Worm (Caenorhabditis elegans): ENCODE results near the gene nhr-234.
"Not testable (repeated sequence)": the region's sequence is repeated elsewhere in the genome, so short reads cannot be mapped to it uniquely, and the experiment has no call there.

Gene nhr-234

DNA sequence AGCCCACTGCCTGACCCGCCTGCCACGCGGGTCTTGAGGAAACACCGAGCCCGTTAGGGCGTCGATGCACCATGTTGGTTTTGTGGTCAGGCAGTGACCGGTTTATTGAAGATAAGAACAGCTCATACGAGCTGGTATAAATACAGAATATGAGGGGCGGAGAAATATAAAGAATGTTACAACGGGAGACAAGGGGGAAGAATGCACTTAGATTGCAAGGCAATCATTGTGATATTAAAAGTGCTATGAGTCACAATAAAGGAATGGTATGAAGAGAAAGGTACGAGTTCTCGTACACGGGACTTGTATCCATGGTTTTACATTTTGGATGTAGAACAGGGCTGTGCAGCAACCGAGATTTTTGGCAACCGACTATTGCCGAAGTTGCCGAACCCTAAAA lies 12.0 kb upstream of the nhr-234 start, which contains the start of gene Y38E10A.14:
TSS of gene Y38E10A.14 (minus strand) at position 101 of the 400 bp plus-strand sequence.
- TF ChIP-seq ceh-82, nhr-25, nhr-237 (tag; optimal IDR thresholded peaks at IDR 0.05): not testable (repeated sequence)

DNA sequence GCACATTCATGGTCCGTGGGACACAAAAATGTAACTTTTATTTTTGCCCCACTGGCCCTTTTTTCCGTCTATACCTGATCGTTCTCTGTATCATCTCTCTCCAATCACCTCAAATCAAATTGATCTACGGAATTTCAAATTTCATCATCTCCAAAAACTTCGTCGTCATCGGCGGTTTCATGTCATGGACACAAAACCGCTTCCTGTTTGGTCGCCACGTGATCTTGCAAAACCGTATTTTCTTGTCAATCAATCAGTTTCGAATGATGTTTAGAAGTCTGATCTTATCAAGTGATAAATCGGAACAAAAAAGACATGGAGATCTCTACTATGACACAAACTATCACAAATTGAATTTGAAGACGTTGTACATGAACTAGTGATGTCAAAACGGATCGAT lies 10.8 kb upstream of the nhr-234 start:
- TF ChIP-seq aly-2 (tag; optimal IDR thresholded peaks at IDR 0.05), result no peak
- TF ChIP-seq ceh-9 (tag; optimal IDR thresholded peaks at IDR 0.05), result no peak
- TF ChIP-seq elt-3 (tag; optimal IDR thresholded peaks at IDR 0.05), result peak in 2 of 3 experiments; percentile 81 to 87
- peak; percentile 19 for TF ChIP-seq R02D3.7 (tag; optimal IDR thresholded peaks at IDR 0.05)
- TF ChIP-seq unc-62 (GFP tag; optimal IDR thresholded peaks at IDR 0.05), result peak; percentile 46
- peak; percentile 56 for TF ChIP-seq egl-27 (tag; optimal IDR thresholded peaks at IDR 0.05)
- TF ChIP-seq ZK546.5 (tag; optimal IDR thresholded peaks at IDR 0.05), result no peak
- TF ChIP-seq nfya-1 (tag; optimal IDR thresholded peaks at IDR 0.05; ENCODE audit: insufficient read depth), result no peak
- peak; percentile 98 for TF ChIP-seq nhr-23 (tag; optimal IDR thresholded peaks at IDR 0.05)
- no peak for TF ChIP-seq nhr-77 (tag; optimal IDR thresholded peaks at IDR 0.05)
- peak; percentile 98 for TF ChIP-seq nhr-43 (tag; optimal IDR thresholded peaks at IDR 0.05; ENCODE audit: poor library complexity, severe bottlenecking)
- TF ChIP-seq mdl-1 (tag; optimal IDR thresholded peaks at IDR 0.05), result peak; percentile 47
- no peak for TF ChIP-seq mml-1 (tag; optimal IDR thresholded peaks at IDR 0.05)
- peak; percentile 86 for TF ChIP-seq nhr-25 (tag; optimal IDR thresholded peaks at IDR 0.05)
- no peak for TF ChIP-seq egl-5 (tag; optimal IDR thresholded peaks at IDR 0.05)
- TF ChIP-seq ztf-4 (tag; optimal IDR thresholded peaks at IDR 0.05), result no peak

DNA sequence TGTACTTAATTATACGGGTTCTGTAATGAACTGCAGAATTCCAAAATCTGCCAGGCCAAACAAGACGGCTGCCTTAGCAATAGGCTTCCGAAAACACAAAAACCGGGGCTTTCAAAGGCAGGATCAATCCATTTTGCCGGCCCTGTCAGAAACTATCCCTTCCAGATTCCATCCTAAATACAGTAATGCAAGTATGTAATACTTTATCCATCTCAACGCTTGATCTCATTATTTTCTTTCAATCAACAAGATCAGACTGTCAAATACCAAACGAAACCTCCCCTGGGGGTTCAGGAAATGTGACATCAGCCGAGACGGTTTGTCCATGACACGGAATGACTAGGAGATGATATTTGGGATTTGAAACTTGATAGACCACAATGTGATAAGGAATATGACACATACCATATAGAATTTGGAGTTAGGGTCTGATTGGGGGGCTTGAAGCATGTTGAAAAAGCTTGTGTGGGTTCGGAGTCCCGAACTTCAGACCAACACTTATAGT lies 10.3 kb upstream of the nhr-234 start:
- no peak for TF ChIP-seq mml-1 (tag; optimal IDR thresholded peaks at IDR 0.05)
- TF ChIP-seq nhr-67 (tag; optimal IDR thresholded peaks at IDR 0.05), result no peak
- no peak for TF ChIP-seq ceh-9 (tag; optimal IDR thresholded peaks at IDR 0.05)
- no peak for TF ChIP-seq fkh-2 (tag; optimal IDR thresholded peaks at IDR 0.05)
- no peak for TF ChIP-seq nhr-43 (tag; optimal IDR thresholded peaks at IDR 0.05; ENCODE audit: poor library complexity, severe bottlenecking)
- TF ChIP-seq ztf-11 (tag; optimal IDR thresholded peaks at IDR 0.05), result no peak
- TF ChIP-seq nhr-237 (tag; optimal IDR thresholded peaks at IDR 0.05), result no peak
- TF ChIP-seq ama-1 (optimal IDR thresholded peaks at IDR 0.05), result no peak
- no peak for TF ChIP-seq snpc-4 (tag; optimal IDR thresholded peaks at IDR 0.05)
- TF ChIP-seq nhr-28 (tag; optimal IDR thresholded peaks at IDR 0.05), result no peak
- TF ChIP-seq nhr-77 (tag; optimal IDR thresholded peaks at IDR 0.05), result no peak
- TF ChIP-seq sea-2 (GFP tag; optimal IDR thresholded peaks at IDR 0.05), result no peak
- TF ChIP-seq skn-1 (tag; optimal IDR thresholded peaks at IDR 0.05), result no peak
- TF ChIP-seq eor-1 (tag; optimal IDR thresholded peaks at IDR 0.05), result no peak
- no peak for TF ChIP-seq egl-27 (tag; optimal IDR thresholded peaks at IDR 0.05)
- TF ChIP-seq ZK546.5 (tag; optimal IDR thresholded peaks at IDR 0.05), result no peak
- TF ChIP-seq nhr-25 (tag; optimal IDR thresholded peaks at IDR 0.05), result no peak
- no peak for TF ChIP-seq aly-2 (tag; optimal IDR thresholded peaks at IDR 0.05)
- no peak for TF ChIP-seq mdl-1 (tag; optimal IDR thresholded peaks at IDR 0.05)
- no peak for TF ChIP-seq pha-4 (tag; optimal IDR thresholded peaks at IDR 0.05)

DNA sequence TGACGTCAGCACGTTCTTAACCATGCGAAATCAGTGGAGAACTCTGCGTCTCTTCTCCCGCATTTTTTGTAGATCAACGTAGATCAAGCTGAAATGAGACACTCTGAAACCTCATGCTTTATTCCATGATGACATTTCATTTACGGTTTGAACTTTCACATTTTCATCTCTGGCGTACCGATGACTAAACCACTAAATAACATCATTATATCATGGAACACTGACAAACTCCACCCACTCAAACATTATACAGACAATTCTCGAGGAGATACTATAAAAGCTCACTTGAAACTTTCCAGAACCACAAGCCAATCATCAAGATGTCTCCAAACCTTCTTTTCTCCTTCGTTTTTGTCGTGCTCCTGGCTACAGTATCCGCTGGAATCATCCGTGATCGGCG lies 9.6 kb upstream of the nhr-234 start, which contains the start of gene nspe-7:
TSS of gene nspe-7 (plus strand) at position 301 of the 400 bp plus-strand sequence.
- TF ChIP-seq nhr-11 (tag; optimal IDR thresholded peaks at IDR 0.05) (no peak), eor-1 (tag; optimal IDR thresholded peaks at IDR 0.05) (no peak), nhr-25 (tag; optimal IDR thresholded peaks at IDR 0.05) (no peak), nhr-237 (tag; optimal IDR thresholded peaks at IDR 0.05) (no peak), ztf-4 (tag; optimal IDR thresholded peaks at IDR 0.05) (no peak), lsy-12 (tag; optimal IDR thresholded peaks at IDR 0.05) (no peak), daf-12 (tag; optimal IDR thresholded peaks at IDR 0.05) (no peak), sea-2 (GFP tag; optimal IDR thresholded peaks at IDR 0.05) (no peak), lin-39 (tag; optimal IDR thresholded peaks at IDR 0.05) (no peak), nhr-23 (tag; optimal IDR thresholded peaks at IDR 0.05) (no peak), nhr-77 (tag; optimal IDR thresholded peaks at IDR 0.05) (no peak), nhr-43 (tag; optimal IDR thresholded peaks at IDR 0.05; ENCODE audit: poor library complexity, severe bottlenecking) (no peak), elt-1 (tag; optimal IDR thresholded peaks at IDR 0.05) (no peak)

DNA sequence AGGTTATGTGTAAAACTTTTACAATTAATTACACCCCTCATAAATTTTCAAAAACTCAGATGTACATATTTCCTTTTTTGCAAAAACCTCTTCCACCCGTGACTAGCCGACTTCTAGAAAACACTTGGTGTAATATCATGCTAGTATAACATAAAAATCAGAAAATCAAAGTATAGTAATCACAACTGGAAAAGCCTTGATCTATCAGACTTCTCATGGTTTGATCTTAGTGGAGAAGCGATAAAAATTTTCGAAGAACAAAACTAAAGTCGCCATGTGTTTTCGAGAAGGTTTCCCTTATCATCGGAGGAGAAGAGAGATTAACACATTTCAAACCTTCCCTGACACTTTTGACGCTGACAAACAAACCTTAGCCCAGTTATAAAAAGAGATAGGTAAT lies 7.9 kb upstream of the nhr-234 start, which contains the start of gene nspe-5:
TSS of gene nspe-5 (plus strand) at position 301 of the 400 bp plus-strand sequence.
- TF ChIP-seq nfya-1 (tag; optimal IDR thresholded peaks at IDR 0.05; ENCODE audit: insufficient read depth), result no peak
- no peak for TF ChIP-seq snpc-4 (tag; optimal IDR thresholded peaks at IDR 0.05)
- TF ChIP-seq nhr-237 (tag; optimal IDR thresholded peaks at IDR 0.05), result no peak
- peak; percentile 9 for TF ChIP-seq nhr-25 (tag; optimal IDR thresholded peaks at IDR 0.05)
- TF ChIP-seq hmg-11 (tag; optimal IDR thresholded peaks at IDR 0.05), result no peak
- TF ChIP-seq fkh-2 (tag; optimal IDR thresholded peaks at IDR 0.05), result no peak
